Fruit fly (Drosophila melanogaster) whole organism, wandering third instar larva: ENCODE data around the gene RtcB.

ENCODE experiments used
- Myc ChIP-seq: fragments of >200 bp; optimal IDR thresholded peaks from 2 replicates; lab custom pipeline; 2017
- Vsx2 ChIP-seq: fragments of 200-300, 225-300 bp; sonication (Bioruptor generic); optimal IDR thresholded peaks from 2 replicates; lab custom pipeline; 2018; ENCODE audit warnings: missing biosample characterization, missing genetic modification characterization; ENCODE audit not compliant: partially characterized antibody
- br ChIP-seq: fragments of 200-800 bp; sonication (Bioruptor generic); optimal IDR thresholded peaks from 2 replicates; lab custom pipeline; 2016; ENCODE audit warnings: missing biosample characterization, missing genetic modification characterization
- dmrt93B ChIP-seq: fragments of 200-800 bp; sonication (Bioruptor generic); optimal IDR thresholded peaks from 2 replicates; lab custom pipeline; 2018; ENCODE audit warnings: missing biosample characterization, mild to moderate bottlenecking, missing genetic modification characterization

dm6 chr2L:19432424-19433015, 2.1 kb downstream of the RtcB start, which contains the start of gene Rab9:
- TF ChIP-seq dmrt93B, result no peak
- TF ChIP-seq Myc (lab: Kevin White, UChicago), result no peak
- TF ChIP-seq Vsx2 (GFP tag; lab: Kevin White, UChicago), result no peak
- no peak for TF ChIP-seq br
